Worm (Caenorhabditis elegans): ENCODE data around the gene F01D4.8.

DNA sequence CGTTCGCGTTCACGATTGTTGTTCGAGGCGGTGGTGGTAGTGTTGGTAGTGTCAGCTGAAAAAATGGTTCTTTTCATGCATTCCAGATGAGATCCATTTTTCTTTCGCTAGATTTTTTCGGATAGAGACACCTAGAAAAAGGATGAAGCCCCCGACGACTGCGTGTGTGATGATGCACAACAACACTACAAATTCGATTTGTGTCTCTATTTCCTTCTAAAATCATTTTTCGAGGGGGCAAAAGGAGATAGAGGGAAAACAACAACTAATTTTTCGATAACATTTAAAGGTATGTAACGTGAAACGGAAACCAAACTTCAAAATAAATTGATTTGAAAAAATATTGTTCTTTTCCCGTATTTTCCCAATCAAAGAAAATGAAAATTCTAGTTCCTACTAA, 47.6 kb upstream of the F01D4.8 start:
- no peak for TF ChIP-seq unc-62 (GFP tag; optimal IDR thresholded peaks at IDR 0.05)
- no peak for TF ChIP-seq nhr-12 (tag; optimal IDR thresholded peaks at IDR 0.05)
- no peak for TF ChIP-seq elt-3 (tag; optimal IDR thresholded peaks at IDR 0.05)
- no peak for TF ChIP-seq lin-13 (tag; optimal IDR thresholded peaks at IDR 0.05)
- TF ChIP-seq pha-4 (tag; optimal IDR thresholded peaks at IDR 0.05): no peak
- TF ChIP-seq ces-1 (GFP tag; optimal IDR thresholded peaks at IDR 0.05): peak; percentile 75
- TF ChIP-seq nhr-237 (tag; optimal IDR thresholded peaks at IDR 0.05): no peak
- TF ChIP-seq ztf-11 (tag; optimal IDR thresholded peaks at IDR 0.05): no peak
